Fruit fly (Drosophila melanogaster) whole organism, prepupa: ENCODE measurements around the gene CG15876.
A peak's percentile ranks its signal among the peaks of the same experiment; 100 is the strongest.

Experiments used
- Blimp-1 ChIP-seq: fragments of 200-800 bp; sonication (Bioruptor generic); optimal IDR thresholded peaks from 3 replicates; lab custom pipeline; 2017; ENCODE audit warnings: missing biosample characterization, missing genetic modification characterization, mild to moderate bottlenecking, moderate library complexity, missing genetic modification reagents
- CG11294 ChIP-seq: fragments of 200-800 bp; sonication (Bioruptor generic); IDR thresholded peaks from 2 replicates; pipeline ENCODE4 v1.3.6; 2022; ENCODE audit warnings: missing biosample characterization, missing genetic modification characterization
- CG11762 ChIP-seq: fragments of 200-800 bp; sonication (Bioruptor generic); optimal IDR thresholded peaks from 3 replicates; lab custom pipeline; 2016; ENCODE audit warnings: missing biosample characterization, missing genetic modification characterization; ENCODE audit not compliant: insufficient read depth
- CG11902 ChIP-seq: fragments of 200-800 bp; sonication (Bioruptor generic); optimal IDR thresholded peaks from 3 replicates; lab custom pipeline; 2016; ENCODE audit warnings: missing biosample characterization, missing genetic modification characterization
- CG15336 ChIP-seq: fragments of 200-800 bp; sonication (Bioruptor generic); IDR thresholded peaks from 2 replicates; pipeline ENCODE4 v1.3.6; 2022; ENCODE audit warnings: missing biosample characterization, missing genetic modification characterization
- CG1621 ChIP-seq: fragments of 200-800 bp; sonication (Bioruptor generic); optimal IDR thresholded peaks from 3 replicates; lab custom pipeline; 2018; ENCODE audit warnings: missing biosample characterization, mild to moderate bottlenecking, missing genetic modification characterization
- CG3032 ChIP-seq: fragments of 200-800 bp; optimal IDR thresholded peaks from 2 replicates; lab custom pipeline; 2019; ENCODE audit warnings: missing biosample characterization, mild to moderate bottlenecking, missing genetic modification characterization, moderate library complexity
- CG31627 ChIP-seq: fragments of 200-800 bp; sonication (Bioruptor generic); optimal IDR thresholded peaks from 3 replicates; lab custom pipeline; 2016; ENCODE audit warnings: missing biosample characterization, missing genetic modification characterization
- CG32006 ChIP-seq: fragments of 200-800 bp; sonication (Bioruptor generic); optimal IDR thresholded peaks from 3 replicates; lab custom pipeline; 2017; ENCODE audit warnings: missing biosample characterization, mild to moderate bottlenecking, missing genetic modification characterization
- CG34406 ChIP-seq: fragments of 200-800 bp; sonication (Bioruptor generic); optimal IDR thresholded peaks from 3 replicates; lab custom pipeline; 2016; ENCODE audit warnings: missing biosample characterization, missing genetic modification characterization
- CG4318 ChIP-seq: fragments of 200-800 bp; sonication (Bioruptor generic); optimal IDR thresholded peaks from 3 replicates; lab custom pipeline; 2017; ENCODE audit warnings: missing biosample characterization, mild to moderate bottlenecking, missing genetic modification characterization
- CG6163 ChIP-seq: fragments of 200-800 bp; sonication (Bioruptor generic); IDR thresholded peaks from 3 replicates; pipeline ENCODE4 v1.3.6; 2022; ENCODE audit warnings: missing biosample characterization, missing genetic modification characterization
- CG6276 ChIP-seq: fragments of 200-800 bp; sonication (Bioruptor generic); optimal IDR thresholded peaks from 2 replicates; lab custom pipeline; 2017; ENCODE audit warnings: missing biosample characterization, mild to moderate bottlenecking, missing genetic modification characterization
- CG6792 ChIP-seq: fragments of 200-800 bp; sonication (Bioruptor generic); optimal IDR thresholded peaks from 3 replicates; lab custom pipeline; 2016; ENCODE audit warnings: missing biosample characterization, missing genetic modification characterization
- CG6808 ChIP-seq: fragments of 200-800 bp; sonication (Bioruptor generic); optimal IDR thresholded peaks from 3 replicates; lab custom pipeline; 2017; ENCODE audit warnings: missing biosample characterization, missing genetic modification characterization, mild to moderate bottlenecking, moderate library complexity, missing genetic modification reagents
- CG6854 ChIP-seq: fragments of 200-800 bp; sonication (Bioruptor generic); optimal IDR thresholded peaks from 2 replicates; lab custom pipeline; 2017; ENCODE audit warnings: missing biosample characterization, mild to moderate bottlenecking, missing genetic modification characterization
- CG7368 ChIP-seq: fragments of 200-800 bp; sonication (Bioruptor generic); optimal IDR thresholded peaks from 3 replicates; lab custom pipeline; 2016; ENCODE audit warnings: missing biosample characterization, missing genetic modification characterization
- CG8119 ChIP-seq: fragments of 200-800 bp; sonication (Bioruptor generic); IDR thresholded peaks from 3 replicates; pipeline ENCODE4 v1.3.6; 2022; ENCODE audit warnings: missing biosample characterization, missing genetic modification characterization
- CG8319 ChIP-seq: fragments of 200-800 bp; sonication (Bioruptor generic); optimal IDR thresholded peaks from 3 replicates; lab custom pipeline; 2016; ENCODE audit warnings: missing biosample characterization, missing genetic modification characterization
- CG8632 ChIP-seq: fragments of 200-800 bp; sonication (Bioruptor generic); optimal IDR thresholded peaks from 3 replicates; lab custom pipeline; 2016; ENCODE audit warnings: missing biosample characterization, missing genetic modification characterization
- CG9139 ChIP-seq: fragments of 200-800 bp; sonication (Bioruptor generic); optimal IDR thresholded peaks from 3 replicates; lab custom pipeline; 2017; ENCODE audit warnings: missing biosample characterization, mild to moderate bottlenecking, missing genetic modification characterization
- Eip78C ChIP-seq: fragments of 200-800 bp; sonication (Bioruptor generic); peaks from one replicate; lab custom pipeline; 2016; ENCODE audit warnings: missing biosample characterization, missing genetic modification characterization
- Eip93F ChIP-seq: fragments of 200-800 bp; sonication (Bioruptor generic); optimal IDR thresholded peaks from 2 replicates; lab custom pipeline; 2016; ENCODE audit warnings: missing biosample characterization, mild to moderate bottlenecking, missing genetic modification characterization
- Ets21C ChIP-seq: fragments of 200-800 bp; sonication (Bioruptor generic); optimal IDR thresholded peaks from 3 replicates; lab custom pipeline; 2016; ENCODE audit warnings: missing biosample characterization, missing genetic modification characterization
- Ets96B ChIP-seq: fragments of 200-800 bp; optimal IDR thresholded peaks from 2 replicates; lab custom pipeline; 2019; ENCODE audit warnings: missing biosample characterization, mild to moderate bottlenecking, missing genetic modification characterization, moderate library complexity
- Gug ChIP-seq: fragments of 200-800 bp; sonication (Bioruptor generic); IDR thresholded peaks from 2 replicates; pipeline ENCODE4 v1.3.6; 2022; ENCODE audit warnings: missing biosample characterization, missing genetic modification characterization
- Hr38 ChIP-seq: sonication (Bioruptor generic); optimal IDR thresholded peaks from 2 replicates; lab custom pipeline; 2016; ENCODE audit warnings: missing biosample characterization, missing genetic modification characterization
- Hr39 ChIP-seq: fragments of 200-800 bp; sonication (Bioruptor generic); optimal IDR thresholded peaks from 2 replicates; lab custom pipeline; 2016; ENCODE audit warnings: missing biosample characterization, missing genetic modification characterization
- Hr4 ChIP-seq: fragments of 200-800 bp; sonication (Bioruptor generic); optimal IDR thresholded peaks from 3 replicates; lab custom pipeline; 2016; ENCODE audit warnings: missing biosample characterization, missing genetic modification characterization
- Lpt ChIP-seq: fragments of 200-800 bp; sonication (Bioruptor generic); optimal IDR thresholded peaks from 3 replicates; lab custom pipeline; 2016; ENCODE audit warnings: missing biosample characterization, missing genetic modification characterization
- Smox ChIP-seq: fragments of 200-800 bp; sonication (Bioruptor generic); optimal IDR thresholded peaks from 3 replicates; lab custom pipeline; 2016; ENCODE audit warnings: missing biosample characterization, missing genetic modification characterization
- Sox14 ChIP-seq: fragments of 200-800 bp; sonication (Bioruptor generic); optimal IDR thresholded peaks from 3 replicates; lab custom pipeline; 2016; ENCODE audit warnings: missing biosample characterization, missing genetic modification characterization
- cyc ChIP-seq: fragments of 200-800 bp; sonication (Bioruptor generic); optimal IDR thresholded peaks from 3 replicates; lab custom pipeline; 2016; ENCODE audit warnings: missing biosample characterization, missing genetic modification characterization
- dac ChIP-seq: fragments of 200-800 bp; sonication (Bioruptor generic); optimal IDR thresholded peaks from 2 replicates; lab custom pipeline; 2017; ENCODE audit warnings: missing biosample characterization, mild to moderate bottlenecking, missing genetic modification characterization
- dsx ChIP-seq: fragments of 200-800 bp; optimal IDR thresholded peaks from 3 replicates; lab custom pipeline; 2019; ENCODE audit warnings: missing biosample characterization, mild to moderate bottlenecking, missing genetic modification characterization, moderate library complexity; ENCODE audit not compliant: poor library complexity, severe bottlenecking
- eg ChIP-seq: fragments of 200-800 bp; sonication (Bioruptor generic); IDR thresholded peaks from 3 replicates; pipeline ENCODE4 v1.3.6; 2022; ENCODE audit warnings: missing biosample characterization, missing genetic modification characterization
- fkh ChIP-seq: fragments of 200-800 bp; sonication (Bioruptor generic); optimal IDR thresholded peaks from 3 replicates; lab custom pipeline; 2017; ENCODE audit warnings: missing biosample characterization, mild to moderate bottlenecking, missing genetic modification characterization, moderate library complexity
- lz ChIP-seq: fragments of 200-800 bp; sonication (Bioruptor generic); optimal IDR thresholded peaks from 3 replicates; lab custom pipeline; 2016; ENCODE audit warnings: missing biosample characterization, missing genetic modification characterization
- net ChIP-seq: fragments of 200-800 bp; sonication (Bioruptor generic); optimal IDR thresholded peaks from 3 replicates; lab custom pipeline; 2016; ENCODE audit warnings: missing biosample characterization, missing genetic modification characterization
- pdm3 ChIP-seq: fragments of 200-800 bp; sonication (Bioruptor generic); optimal IDR thresholded peaks from 3 replicates; lab custom pipeline; 2016; ENCODE audit warnings: missing biosample characterization, missing genetic modification characterization
- spab ChIP-seq: fragments of 200-800 bp; sonication (Bioruptor generic); optimal IDR thresholded peaks from 2 replicates; lab custom pipeline; 2017; ENCODE audit warnings: missing biosample characterization, mild to moderate bottlenecking, missing genetic modification characterization, missing genetic modification reagents
- ss ChIP-seq, 2 experiments: fragments of 200-800 bp; sonication (Bioruptor generic); optimal IDR thresholded peaks; 2 replicates in 1 of 2; 3 replicates in 1 of 2; lab custom pipeline; 2017 to 2018; ENCODE audit warnings: mild to moderate bottlenecking in 2 of 2, missing biosample characterization in 2 of 2, missing genetic modification characterization in 2 of 2, moderate library complexity in 1 of 2
- svp ChIP-seq: fragments of 200-800 bp; sonication (Bioruptor generic); peaks from one replicate; lab custom pipeline; 2016; ENCODE audit warnings: missing biosample characterization, missing genetic modification characterization
- topi ChIP-seq: fragments of 200-800 bp; sonication (Bioruptor generic); optimal IDR thresholded peaks from 3 replicates; lab custom pipeline; 2016; ENCODE audit warnings: missing biosample characterization, missing genetic modification characterization
- vri ChIP-seq: fragments of 200-800 bp; sonication (Bioruptor generic); optimal IDR thresholded peaks from 3 replicates; lab custom pipeline; 2016; ENCODE audit warnings: missing biosample characterization, mild to moderate bottlenecking, missing genetic modification characterization

Gene CG15876

dm6 chr3L:4700091-4700490, 5.4 kb upstream of the CG15876 start:
- no peak for TF ChIP-seq Sox14 (GFP tag; lab: Kevin White, UChicago)
- peak; percentile 82 for TF ChIP-seq eg (GFP tag; lab: Robert Waterston, UW)
- no peak for TF ChIP-seq CG11902 (GFP tag; lab: Kevin White, UChicago)
- TF ChIP-seq svp (GFP tag; lab: Kevin White, UChicago), result no peak
- no peak for TF ChIP-seq Eip93F (GFP tag; lab: Kevin White, UChicago)
- no peak for TF ChIP-seq CG31627
- peak; percentile 51; the same call in 1 of the 2 replicates for TF ChIP-seq Gug (GFP tag; lab: Robert Waterston, UW)
- peak; percentile 8 for TF ChIP-seq Hr4 (GFP tag; lab: Kevin White, UChicago)
- TF ChIP-seq CG8632, result no peak
- TF ChIP-seq CG34406, result no peak
- TF ChIP-seq CG8119 (GFP tag; lab: Robert Waterston, UW), result peak; percentile 70
- peak; percentile 18 for TF ChIP-seq CG6276 (GFP tag; lab: Kevin White, UChicago)
- peak; percentile 48 for TF ChIP-seq Eip78C (GFP tag; lab: Kevin White, UChicago)
- TF ChIP-seq CG15336 (GFP tag; lab: Robert Waterston, UW), result peak; percentile 76
- TF ChIP-seq Hr39 (GFP tag; lab: Kevin White, UChicago), result no peak
- TF ChIP-seq CG32006 (GFP tag; lab: Kevin White, UChicago), result peak; percentile 40
- TF ChIP-seq CG11294, result peak; percentile 43; the same call in 1 of the 2 replicates
- peak; percentile 47; the same call in 1 of the 3 replicates for TF ChIP-seq CG6163 (GFP tag; lab: Robert Waterston, UW)

- TF ChIP-seq Eip78C (GFP tag; lab: Kevin White, UChicago), result peak; percentile 3
- peak; percentile 75 for TF ChIP-seq dsx (GFP tag; lab: Kevin White, UChicago)
- TF ChIP-seq dac (GFP tag; lab: Kevin White, UChicago), result no peak
Measured at dm6 chr3L:4698496-4698895, 3.9 kb upstream of the CG15876 start.

dm6 chr3L:4698032-4698431, 3.4 kb upstream of the CG15876 start:
- TF ChIP-seq Hr39 (GFP tag; lab: Kevin White, UChicago) (peak; percentile 93), cyc (GFP tag; lab: Kevin White, UChicago) (peak; percentile 94), CG31627 (peak; percentile 94), spab (GFP tag; lab: Kevin White, UChicago) (peak; percentile 69), CG11762 (peak; percentile 79), CG6808 (GFP tag; lab: Kevin White, UChicago) (peak; percentile 73), CG6276 (GFP tag; lab: Kevin White, UChicago) (peak; percentile 87), CG7368 (peak; percentile 86), eg (GFP tag; lab: Robert Waterston, UW) (peak; percentile 92), CG11902 (GFP tag; lab: Kevin White, UChicago) (peak; percentile 87), ss (GFP tag; optimal IDR thresholded peaks at IDR 0.05; lab: Kevin White, UChicago) (peak in 1 of 2 experiments; percentile 51), CG4318 (GFP tag; lab: Kevin White, UChicago) (peak; percentile 77), CG6854 (GFP tag; lab: Kevin White, UChicago) (peak; percentile 33), topi (GFP tag; lab: Kevin White, UChicago) (peak; percentile 93), dac (GFP tag; lab: Kevin White, UChicago) (peak; percentile 65), Lpt (peak; percentile 81), lz (GFP tag; lab: Kevin White, UChicago) (peak; percentile 82), CG6163 (GFP tag; lab: Robert Waterston, UW) (peak; percentile 95), Ets21C (GFP tag; lab: Kevin White, UChicago) (peak; percentile 78), CG6792 (peak; percentile 86), Gug (GFP tag; lab: Robert Waterston, UW) (peak; percentile 68), CG3032 (tag; lab: Kevin White, UChicago) (peak; percentile 64), CG1621 (tag; lab: Kevin White, UChicago) (peak; percentile 64), vri (GFP tag; lab: Kevin White, UChicago) (peak; percentile 69), net (GFP tag; lab: Kevin White, UChicago) (peak; percentile 88), Hr38 (GFP tag; lab: Kevin White, UChicago) (no peak), fkh (GFP tag; lab: Kevin White, UChicago) (no peak), CG9139 (peak; percentile 43), CG8319 (GFP tag; lab: Kevin White, UChicago) (peak; percentile 86), dsx (GFP tag; lab: Kevin White, UChicago) (no peak), Ets96B (tag; lab: Kevin White, UChicago) (peak; percentile 77), Sox14 (GFP tag; lab: Kevin White, UChicago) (peak; percentile 87), Eip93F (GFP tag; lab: Kevin White, UChicago) (no peak), Blimp-1 (GFP tag; lab: Kevin White, UChicago) (peak; percentile 64), Hr4 (GFP tag; lab: Kevin White, UChicago) (peak; percentile 91), Smox (peak; percentile 88), pdm3 (GFP tag; lab: Kevin White, UChicago) (peak; percentile 91), CG32006 (GFP tag; lab: Kevin White, UChicago) (peak; percentile 91)
